Fruit fly (Drosophila melanogaster) whole organism, embryonic: Measurements from ENCODE around the gene fmt.

Experiments used
- Abd-B ChIP-seq: fragments of 200-800 bp; sonication (Bioruptor generic); optimal IDR thresholded peaks from 2 replicates; lab custom pipeline; 2018; ENCODE audit warnings: missing biosample characterization, mild to moderate bottlenecking, missing genetic modification characterization, moderate library complexity
- Aef1 ChIP-seq: fragments of 200-800 bp; sonication (Bioruptor generic); IDR thresholded peaks from 3 replicates; pipeline ENCODE4 v1.3.6; 2022; ENCODE audit warnings: missing biosample characterization, missing genetic modification characterization
- Awh ChIP-seq: fragments of 200-800 bp; sonication (Bioruptor generic); IDR thresholded peaks from 2 replicates; pipeline ENCODE4, ENCODE4 v1.3.6; 2022; ENCODE audit warnings: missing biosample characterization, missing genetic modification characterization
- Bteb2 ChIP-seq: fragments of 200-800 bp; sonication (Bioruptor generic); optimal IDR thresholded peaks from 2 replicates; lab custom pipeline; 2016; ENCODE audit warnings: missing biosample characterization, missing genetic modification characterization
- C15 ChIP-seq: fragments of 200-800 bp; sonication (Bioruptor generic); IDR thresholded peaks from 3 replicates; pipeline ENCODE4 v1.3.6; 2022; ENCODE audit warnings: missing biosample characterization, missing genetic modification characterization
- CG12942 ChIP-seq: fragments of 200-800 bp; sonication (Bioruptor generic); optimal IDR thresholded peaks from 3 replicates; lab custom pipeline; 2016; ENCODE audit warnings: missing biosample characterization, missing genetic modification characterization
- CG13123 ChIP-seq: fragments of 200-800 bp; sonication (Bioruptor generic); optimal IDR thresholded peaks from 2 replicates; lab custom pipeline; 2016; ENCODE audit warnings: missing biosample characterization, missing genetic modification characterization
- CG15601 ChIP-seq: fragments of 200-800 bp; sonication (Bioruptor generic); optimal IDR thresholded peaks from 3 replicates; lab custom pipeline; 2019; ENCODE audit warnings: missing biosample characterization, mild to moderate bottlenecking, missing genetic modification characterization, moderate library complexity
- CG16815 ChIP-seq: fragments of 200-800 bp; sonication (Bioruptor generic); optimal IDR thresholded peaks from 3 replicates; lab custom pipeline; 2017; ENCODE audit warnings: missing biosample characterization, mild to moderate bottlenecking, missing genetic modification characterization
- CG17802 ChIP-seq: fragments of 200-800 bp; sonication (Bioruptor generic); optimal IDR thresholded peaks from 2 replicates; lab custom pipeline; 2018; ENCODE audit warnings: missing biosample characterization, mild to moderate bottlenecking, missing genetic modification characterization, moderate library complexity
- CG2199 ChIP-seq: fragments of 200-800 bp; sonication (Bioruptor generic); IDR thresholded peaks from 3 replicates; pipeline ENCODE4 v1.3.6; 2022; ENCODE audit warnings: missing biosample characterization, missing genetic modification characterization
- CG31388 ChIP-seq: fragments of 200-800 bp; sonication (Bioruptor generic); optimal IDR thresholded peaks from 2 replicates; lab custom pipeline; 2016; ENCODE audit warnings: missing biosample characterization, missing genetic modification characterization
- CG3407 ChIP-seq: fragments of 200-800 bp; sonication (Bioruptor generic); optimal IDR thresholded peaks from 2 replicates; lab custom pipeline; 2018; ENCODE audit warnings: missing biosample characterization, mild to moderate bottlenecking, missing genetic modification characterization
- CG34224 ChIP-seq: fragments of 200-800 bp; sonication (Bioruptor generic); IDR thresholded peaks from 3 replicates; pipeline ENCODE4 v1.3.6; 2022; ENCODE audit warnings: missing biosample characterization, missing genetic modification characterization; ENCODE audit not compliant: partially characterized antibody
- CG4617 ChIP-seq: fragments of 200-800 bp; sonication (Bioruptor generic); optimal IDR thresholded peaks from 3 replicates; lab custom pipeline; 2016; ENCODE audit warnings: missing biosample characterization, missing genetic modification characterization, borderline replicate concordance
- CG4820 ChIP-seq: fragments of 200-800 bp; sonication (Bioruptor generic); optimal IDR thresholded peaks from 3 replicates; lab custom pipeline; 2016; ENCODE audit warnings: missing biosample characterization, missing genetic modification characterization
- CG5180 ChIP-seq: fragments of 200-800 bp; sonication (Bioruptor generic); optimal IDR thresholded peaks from 3 replicates; lab custom pipeline; 2017; ENCODE audit warnings: missing biosample characterization, missing genetic modification characterization, mild to moderate bottlenecking, moderate library complexity, missing genetic modification reagents
- CG6854 ChIP-seq: fragments of 200-800 bp; sonication (Bioruptor generic); optimal IDR thresholded peaks from 3 replicates; lab custom pipeline; 2017; ENCODE audit warnings: missing biosample characterization, mild to moderate bottlenecking, missing genetic modification characterization
- Gsc ChIP-seq: fragments of 200-800 bp; sonication (Bioruptor generic); IDR thresholded peaks from 2 replicates; pipeline ENCODE4 v1.3.6; 2022; ENCODE audit warnings: missing biosample characterization, missing genetic modification characterization
- HLHmδ ChIP-seq: fragments of 200-800 bp; sonication (Bioruptor generic); optimal IDR thresholded peaks from 2 replicates; lab custom pipeline; 2018; ENCODE audit warnings: missing biosample characterization, mild to moderate bottlenecking, missing genetic modification characterization, moderate library complexity
- Hr78 ChIP-seq, 2 experiments: fragments of 200-800 bp in 1 of 2; fragments of >200 bp in 1 of 2; sonication (Bioruptor generic) in 1 of 2; optimal IDR thresholded peaks; 2 replicates each; lab custom pipeline; 2017 to 2019; ENCODE audit warnings: missing biosample characterization in 2 of 2, missing genetic modification characterization in 2 of 2, mild to moderate bottlenecking in 1 of 2, moderate library complexity in 1 of 2
- Scr ChIP-seq: fragments of 200-800 bp; sonication (Bioruptor generic); IDR thresholded peaks from 2 replicates; pipeline ENCODE4 v1.3.6; 2022; ENCODE audit warnings: missing biosample characterization, missing genetic modification characterization; ENCODE audit not compliant: partially characterized antibody
- Taf1 ChIP-seq: fragments of 200-800 bp; sonication (Bioruptor generic); IDR thresholded peaks from 2 replicates; pipeline ENCODE4 v1.3.6; 2022; ENCODE audit warnings: missing biosample characterization, missing genetic modification characterization
- Xrp1 ChIP-seq: fragments of 200-800 bp; sonication (Bioruptor generic); IDR thresholded peaks from 2 replicates; pipeline ENCODE4 v1.3.6; 2022; ENCODE audit warnings: missing biosample characterization, missing genetic modification characterization
- ab ChIP-seq: fragments of 200-800 bp; sonication (Bioruptor generic); optimal IDR thresholded peaks from 2 replicates; lab custom pipeline; 2016; ENCODE audit warnings: missing biosample characterization, missing genetic modification characterization
- bsh ChIP-seq, 2 experiments: fragments of 200-800 bp; sonication (Bioruptor generic); optimal IDR thresholded peaks; 2 replicates each; lab custom pipeline; 2017 to 2018; ENCODE audit warnings: mild to moderate bottlenecking in 2 of 2, missing biosample characterization in 2 of 2, missing genetic modification characterization in 2 of 2, moderate library complexity in 1 of 2
- cas ChIP-seq: fragments of 200-800 bp; sonication (Bioruptor generic); IDR thresholded peaks from 2 replicates; pipeline ENCODE4 v1.3.6; 2022; ENCODE audit warnings: missing biosample characterization, missing genetic modification characterization
- cato ChIP-seq: fragments of 200-800 bp; sonication (Bioruptor generic); optimal IDR thresholded peaks from 2 replicates; lab custom pipeline; 2016; ENCODE audit warnings: missing biosample characterization, missing genetic modification characterization, borderline replicate concordance
- caup ChIP-seq: fragments of 200-800 bp; sonication (Bioruptor generic); optimal IDR thresholded peaks from 3 replicates; lab custom pipeline; 2017; ENCODE audit warnings: missing biosample characterization, mild to moderate bottlenecking, missing genetic modification characterization, moderate library complexity; ENCODE audit not compliant: severe bottlenecking
- chif ChIP-seq, 2 experiments: fragments of 200-800 bp; sonication (Bioruptor generic); optimal IDR thresholded peaks; 3 replicates each; lab custom pipeline; 2016; ENCODE audit warnings: missing biosample characterization in 2 of 2, missing genetic modification characterization in 2 of 2
- chinmo ChIP-seq: fragments of 200-800 bp; sonication (Bioruptor generic); IDR thresholded peaks from 4 replicates; pipeline ENCODE4 v1.3.6; 2022; ENCODE audit warnings: missing biosample characterization, missing genetic modification characterization; ENCODE audit not compliant: partially characterized antibody
- da ChIP-seq: fragments of 200-800 bp; sonication (Bioruptor generic); optimal IDR thresholded peaks from 2 replicates; lab custom pipeline; 2016; ENCODE audit warnings: missing biosample characterization, missing genetic modification characterization
- emc ChIP-seq: fragments of 200-800 bp; sonication (Bioruptor generic); optimal IDR thresholded peaks from 2 replicates; lab custom pipeline; 2016; ENCODE audit warnings: missing biosample characterization, missing genetic modification characterization
- gce ChIP-seq: fragments of 200-800 bp; sonication (Bioruptor generic); IDR thresholded peaks from 3 replicates; pipeline ENCODE4 v1.3.6; 2022; ENCODE audit warnings: missing biosample characterization, missing genetic modification characterization
- grau ChIP-seq: fragments of 200-800 bp; optimal IDR thresholded peaks from 3 replicates; lab custom pipeline; 2019; ENCODE audit warnings: missing biosample characterization, mild to moderate bottlenecking, missing genetic modification characterization, moderate library complexity
- ham ChIP-seq: fragments of 200-800 bp; sonication (Bioruptor generic); IDR thresholded peaks from 2 replicates; pipeline ENCODE4 v1.3.6; 2022; ENCODE audit warnings: missing biosample characterization, missing genetic modification characterization
- lab ChIP-seq: fragments of 200-800 bp; sonication (Bioruptor generic); optimal IDR thresholded peaks from 3 replicates; lab custom pipeline; 2017; ENCODE audit warnings: missing biosample characterization, missing genetic modification characterization, mild to moderate bottlenecking, moderate library complexity, missing genetic modification reagents
- onecut ChIP-seq: fragments of 200-800 bp; sonication (Bioruptor generic); IDR thresholded peaks from 2 replicates; pipeline ENCODE4 v1.3.6; 2022; ENCODE audit warnings: missing biosample characterization, missing genetic modification characterization
- pho ChIP-seq: fragments of 200-800 bp; sonication (Bioruptor generic); optimal IDR thresholded peaks from 2 replicates; lab custom pipeline; 2016; ENCODE audit warnings: missing biosample characterization, missing genetic modification characterization
- phol ChIP-seq: fragments of 200-800 bp; sonication (Bioruptor generic); optimal IDR thresholded peaks from 3 replicates; lab custom pipeline; 2018; ENCODE audit warnings: missing biosample characterization, mild to moderate bottlenecking, missing genetic modification characterization, moderate library complexity
- pita ChIP-seq: fragments of 200-800 bp; sonication (Bioruptor generic); optimal IDR thresholded peaks from 2 replicates; lab custom pipeline; 2017; ENCODE audit warnings: missing biosample characterization, mild to moderate bottlenecking, missing genetic modification characterization
- pnt ChIP-seq: fragments of 200-800 bp; sonication (Bioruptor generic); optimal IDR thresholded peaks from 3 replicates; lab custom pipeline; 2016; ENCODE audit warnings: missing biosample characterization, missing genetic modification characterization
- prd ChIP-seq, 3 experiments: fragments of >200 bp in 2 of 3; fragments of 200-800 bp in 1 of 3; sonication (Bioruptor generic) in 1 of 3; optimal IDR thresholded peaks in 2 of 3; IDR thresholded peaks in 1 of 3; 2 replicates in 2 of 3; 3 replicates in 1 of 3; pipeline versions ENCODE4 v1.3.6 to Lab custom; 2017 to 2022; ENCODE audit warnings: missing biosample characterization in 1 of 3, missing genetic modification characterization in 1 of 3
- pum ChIP-seq: fragments of 200-800 bp; sonication (Bioruptor generic); optimal IDR thresholded peaks from 2 replicates; lab custom pipeline; 2016; ENCODE audit warnings: missing biosample characterization, missing genetic modification characterization
- sc ChIP-seq, 3 experiments: fragments of >200 bp in 2 of 3; fragments of 200-800 bp in 1 of 3; sonication (Bioruptor generic) in 1 of 3; optimal IDR thresholded peaks; 2 replicates in 2 of 3; 3 replicates in 1 of 3; lab custom pipeline; 2017; ENCODE audit warnings: mild to moderate bottlenecking in 1 of 3, missing biosample characterization in 1 of 3, missing genetic modification characterization in 1 of 3, missing genetic modification reagents in 1 of 3
- schlank ChIP-seq: fragments of 200-800 bp; sonication (Bioruptor generic); optimal IDR thresholded peaks from 2 replicates; lab custom pipeline; 2018; ENCODE audit warnings: missing biosample characterization, mild to moderate bottlenecking, missing genetic modification characterization
- sim ChIP-seq: fragments of 200-800 bp; sonication (Bioruptor generic); IDR thresholded peaks from 2 replicates; pipeline ENCODE4 v1.3.6; 2022; ENCODE audit warnings: missing biosample characterization, missing genetic modification characterization
- zen ChIP-seq: fragments of 200-800 bp; sonication (Bioruptor generic); optimal IDR thresholded peaks from 3 replicates; lab custom pipeline; 2018; ENCODE audit warnings: missing biosample characterization, mild to moderate bottlenecking, missing genetic modification characterization, moderate library complexity

fmt gene

dm6 chr3L:6139924-6140574, 33.6 kb downstream of the fmt start, which contains the start of gene Cpr65Av (continued):
- TF ChIP-seq bsh (GFP tag; optimal IDR thresholded peaks at IDR 0.05; lab: Kevin White, UChicago), result no peak
- no peak for TF ChIP-seq CG6854
- no peak for TF ChIP-seq ham (GFP tag; lab: Robert Waterston, UW)
- TF ChIP-seq Hr78 (GFP tag; optimal IDR thresholded peaks at IDR 0.05; lab: Kevin White, UChicago), result peak in 1 of 2 experiments; percentile 33
- TF ChIP-seq CG5180 (GFP tag; lab: Kevin White, UChicago), result peak; percentile 30
- no peak for TF ChIP-seq CG31388 (GFP tag; lab: Kevin White, UChicago)
- no peak for TF ChIP-seq CG16815 (GFP tag; lab: Kevin White, UChicago)
- TF ChIP-seq CG12942 (GFP tag; lab: Kevin White, UChicago), result no peak
- TF ChIP-seq Abd-B (GFP tag; lab: Kevin White, UChicago), result no peak
- no peak for TF ChIP-seq CG4820 (GFP tag; lab: Kevin White, UChicago)
- TF ChIP-seq sim (GFP tag; lab: Robert Waterston, UW), result no peak
- TF ChIP-seq CG34224 (GFP tag; lab: Robert Waterston, UW), result no peak
- no peak for TF ChIP-seq Aef1
- TF ChIP-seq C15 (GFP tag; lab: Robert Waterston, UW), result no peak
- no peak for TF ChIP-seq ab (GFP tag; lab: Kevin White, UChicago)
- peak; percentile 25 for TF ChIP-seq lab (GFP tag; lab: Kevin White, UChicago)
- TF ChIP-seq CG17802, result no peak
- TF ChIP-seq CG3407 (GFP tag; lab: Kevin White, UChicago), result peak; percentile 26
- peak; percentile 55 for TF ChIP-seq Awh (GFP tag; lab: Robert Waterston, UW)
- no peak for TF ChIP-seq Gsc
- TF ChIP-seq chinmo, result no peak
- TF ChIP-seq CG4617 (GFP tag; lab: Kevin White, UChicago), result no peak
- TF ChIP-seq chif (GFP tag; optimal IDR thresholded peaks at IDR 0.05; lab: Kevin White, UChicago), result peak in 1 of 2 experiments; percentile 13
- no peak for TF ChIP-seq pnt (GFP tag; lab: Kevin White, UChicago)
- no peak for TF ChIP-seq cas
- TF ChIP-seq prd (optimal IDR thresholded peaks at IDR 0.05; lab: Kevin White, UChicago), result no peak
- TF ChIP-seq prd (GFP tag; IDR thresholded peaks at IDR 0.05; lab: Robert Waterston, UW), result no peak
- TF ChIP-seq HLHmδ, result no peak
- no peak for TF ChIP-seq Scr (GFP tag; lab: Robert Waterston, UW)
- no peak for TF ChIP-seq emc (GFP tag; lab: Kevin White, UChicago)
- TF ChIP-seq grau, result no peak
- no peak for TF ChIP-seq CG13123
- TF ChIP-seq caup (GFP tag; lab: Kevin White, UChicago), result no peak
- TF ChIP-seq schlank, result no peak
- TF ChIP-seq zen (tag; lab: Kevin White, UChicago), result no peak
- TF ChIP-seq sc (optimal IDR thresholded peaks at IDR 0.05; lab: Kevin White, UChicago), result no peak
- TF ChIP-seq sc (GFP tag; optimal IDR thresholded peaks at IDR 0.05; lab: Kevin White, UChicago), result no peak
- no peak for TF ChIP-seq pum
- no peak for TF ChIP-seq phol (tag; lab: Kevin White, UChicago)
- no peak for TF ChIP-seq pho (GFP tag; lab: Kevin White, UChicago)
- no peak for TF ChIP-seq CG15601 (tag; lab: Kevin White, UChicago)
- no peak for TF ChIP-seq Xrp1 (GFP tag; lab: Robert Waterston, UW)
- no peak for TF ChIP-seq cato (GFP tag; lab: Kevin White, UChicago)
- 0 out of 2 replicates have a peak, but pooled peaks have one; percentile 20 for TF ChIP-seq onecut (GFP tag; lab: Robert Waterston, UW)
- no peak for TF ChIP-seq pita (GFP tag; lab: Kevin White, UChicago)
- TF ChIP-seq CG2199 (GFP tag; lab: Robert Waterston, UW), result no peak
- TF ChIP-seq gce, result 0 out of 3 replicates have a peak, but pooled peaks have one; percentile 28
- TF ChIP-seq Taf1 (GFP tag; lab: Robert Waterston, UW), result no peak
- no peak for TF ChIP-seq da (GFP tag; lab: Kevin White, UChicago)
- no peak for TF ChIP-seq Bteb2 (GFP tag; lab: Kevin White, UChicago)
